Fruit fly (Drosophila melanogaster) whole organism, pupa: ENCODE data around the gene Sema1a.

ENCODE experiments used
- CG10348 ChIP-seq: fragments of 200-800 bp; sonication (Bioruptor generic); IDR thresholded peaks from 2 replicates; pipeline ENCODE4 v1.3.6; 2022; ENCODE audit warnings: missing biosample characterization, missing genetic modification characterization
- CG32121 ChIP-seq: fragments of 200-800 bp; sonication (Bioruptor generic); IDR thresholded peaks from 2 replicates; pipeline ENCODE4 v1.3.6; 2022; ENCODE audit warnings: missing biosample characterization, missing genetic modification characterization
- CG4496 ChIP-seq: fragments of 200-800 bp; sonication (Bioruptor generic); IDR thresholded peaks from 3 replicates; pipeline ENCODE4 v1.3.6; 2022; ENCODE audit warnings: missing biosample characterization, missing genetic modification characterization
- Pif1A ChIP-seq: fragments of 200-800 bp; sonication (Bioruptor generic); optimal IDR thresholded peaks from 3 replicates; lab custom pipeline; 2016; ENCODE audit warnings: missing biosample characterization, missing genetic modification characterization

DNA sequence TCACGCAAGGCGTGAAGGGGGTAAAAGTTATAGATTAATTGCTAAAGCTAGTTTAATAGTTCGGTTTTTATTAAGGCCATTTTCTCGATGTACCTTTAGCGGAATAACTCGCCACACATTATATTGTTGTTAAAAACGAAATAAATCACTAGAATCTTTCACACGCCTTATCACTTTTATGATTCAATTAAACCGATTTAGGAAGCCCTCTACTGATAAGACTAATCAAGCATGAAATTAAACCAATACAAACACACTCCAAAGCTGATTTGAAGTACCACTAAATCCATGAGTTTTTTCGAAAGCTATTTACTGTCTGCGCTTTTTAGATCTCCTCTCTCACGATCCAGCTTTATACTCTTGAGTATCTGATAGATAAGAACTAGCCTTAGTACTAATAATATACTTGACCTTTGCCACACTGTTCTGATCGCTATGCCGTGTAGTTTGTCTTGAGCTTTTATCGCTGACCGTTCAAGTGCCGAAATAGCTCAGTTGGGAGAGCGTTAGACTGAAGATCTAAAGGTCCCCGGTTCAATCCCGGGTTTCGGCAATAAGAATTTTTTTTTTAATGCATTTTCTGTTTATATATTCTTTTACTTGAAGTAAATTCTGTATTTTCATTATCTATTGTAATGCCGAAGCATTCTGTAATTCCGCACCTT is 28.6 kb downstream of the Sema1a start:
- no peak for TF ChIP-seq CG10348 (GFP tag; lab: Robert Waterston, UW)
- no peak for TF ChIP-seq Pif1A (GFP tag; lab: Kevin White, UChicago)
- TF ChIP-seq CG32121 (GFP tag; lab: Robert Waterston, UW): no peak
- no peak for TF ChIP-seq CG4496 (GFP tag; lab: Robert Waterston, UW)
